Fruit fly (Drosophila melanogaster): ENCODE data around the gene CG16965.

Gene CG16965

dm6 chr2L:11940620-11941019 is 40.8 kb upstream of the CG16965 start:
- TF ChIP-seq h (GFP tag; optimal IDR thresholded peaks at IDR 0.05) (no peak), tai (GFP tag; optimal IDR thresholded peaks at IDR 0.05) (no peak), Rel (GFP tag; optimal IDR thresholded peaks at IDR 0.05) (no peak), Rel (tag; optimal IDR thresholded peaks at IDR 0.05) (no peak)

dm6 chr2L:11942265-11942664 is 39.1 kb upstream of the CG16965 start:
- no peak for TF ChIP-seq sage (GFP tag; optimal IDR thresholded peaks at IDR 0.05)
- TF ChIP-seq woc (GFP tag; optimal IDR thresholded peaks at IDR 0.05) = no peak
- no peak for TF ChIP-seq Vsx2 (GFP tag; optimal IDR thresholded peaks at IDR 0.05; ENCODE audit: partially characterized antibody)
- no peak for TF ChIP-seq jim (GFP tag; optimal IDR thresholded peaks at IDR 0.05)
- TF ChIP-seq GATAd (GFP tag; optimal IDR thresholded peaks at IDR 0.05) = no peak
- TF ChIP-seq ey (GFP tag; optimal IDR thresholded peaks at IDR 0.05) = no peak
- no peak for TF ChIP-seq psq (GFP tag; optimal IDR thresholded peaks at IDR 0.05)
- no peak for TF ChIP-seq pan (optimal IDR thresholded peaks at IDR 0.05)
- TF ChIP-seq Mio (GFP tag; optimal IDR thresholded peaks at IDR 0.05) = no peak
- TF ChIP-seq N (GFP tag; optimal IDR thresholded peaks at IDR 0.05) = no peak
- TF ChIP-seq Jra (GFP tag; optimal IDR thresholded peaks at IDR 0.05) = no peak
- no peak for TF ChIP-seq br (GFP tag; optimal IDR thresholded peaks at IDR 0.05)
- TF ChIP-seq HLH106 (tag; optimal IDR thresholded peaks at IDR 0.05) = no peak
- no peak for TF ChIP-seq Abd-B (GFP tag; optimal IDR thresholded peaks at IDR 0.05)
- TF ChIP-seq rgr (GFP tag; optimal IDR thresholded peaks at IDR 0.05) = no peak
- no peak for TF ChIP-seq lola (GFP tag; optimal IDR thresholded peaks at IDR 0.05)
- TF ChIP-seq Dif (GFP tag; optimal IDR thresholded peaks at IDR 0.05; ENCODE audit: partially characterized antibody) = no peak

dm6 chr2L:11942826-11943225 is 38.6 kb upstream of the CG16965 start:
- TF ChIP-seq fru (GFP tag; optimal IDR thresholded peaks at IDR 0.05) (no peak), sage (GFP tag; optimal IDR thresholded peaks at IDR 0.05) (no peak)

- no peak for TF ChIP-seq dmrt93B (GFP tag; optimal IDR thresholded peaks at IDR 0.05)
- no peak for TF ChIP-seq Hr83 (GFP tag; optimal IDR thresholded peaks at IDR 0.05; ENCODE audit: poor library complexity, severe bottlenecking)
- TF ChIP-seq Dif (GFP tag; optimal IDR thresholded peaks at IDR 0.05; ENCODE audit: partially characterized antibody) = no peak
- no peak for TF ChIP-seq HLH106 (tag; optimal IDR thresholded peaks at IDR 0.05)
- TF ChIP-seq Rel (GFP tag; optimal IDR thresholded peaks at IDR 0.05) = no peak
- no peak for TF ChIP-seq Rel (tag; optimal IDR thresholded peaks at IDR 0.05)
- TF ChIP-seq h (GFP tag; optimal IDR thresholded peaks at IDR 0.05) = no peak
- TF ChIP-seq OdsH (GFP tag; optimal IDR thresholded peaks at IDR 0.05) = no peak
- no peak for TF ChIP-seq psq (GFP tag; optimal IDR thresholded peaks at IDR 0.05)
- no peak for TF ChIP-seq CrebA (GFP tag; optimal IDR thresholded peaks at IDR 0.05; ENCODE audit: borderline replicate concordance)
- TF ChIP-seq CG9705 (GFP tag; optimal IDR thresholded peaks at IDR 0.05) = no peak
- no peak for TF ChIP-seq Myc (optimal IDR thresholded peaks at IDR 0.05)
- TF ChIP-seq dl (GFP tag; optimal IDR thresholded peaks at IDR 0.05; ENCODE audit: insufficient read depth in 1 of 2, partially characterized antibody in 2 of 2) = no peak
- TF ChIP-seq usp (GFP tag; optimal IDR thresholded peaks at IDR 0.05) = no peak
- TF ChIP-seq lola (GFP tag; optimal IDR thresholded peaks at IDR 0.05) = no peak
- TF ChIP-seq rgr (GFP tag; optimal IDR thresholded peaks at IDR 0.05) = no peak
- no peak for TF ChIP-seq sv (GFP tag; optimal IDR thresholded peaks at IDR 0.05)
- no peak for TF ChIP-seq Mio (GFP tag; optimal IDR thresholded peaks at IDR 0.05)
Observed at dm6 chr2L:11943829-11944228, 37.6 kb upstream of the CG16965 start, which contains the start of gene Crys. Gene Crys, plus strand, starts transcription at chr2L:11944129.

dm6 chr2L:11947641-11948040 is 33.8 kb upstream of the CG16965 start, which contains the start of gene CG16964:
Gene CG16964, plus strand, starts transcription at chr2L:11947941.
- TF ChIP-seq GATAd (GFP tag; optimal IDR thresholded peaks at IDR 0.05) (no peak), Hr83 (GFP tag; optimal IDR thresholded peaks at IDR 0.05; ENCODE audit: poor library complexity, severe bottlenecking) (no peak), h (GFP tag; optimal IDR thresholded peaks at IDR 0.05) (no peak), foxo (GFP tag; optimal IDR thresholded peaks at IDR 0.05) (no peak), Rel (GFP tag; optimal IDR thresholded peaks at IDR 0.05) (no peak), Rel (tag; optimal IDR thresholded peaks at IDR 0.05) (no peak), CG32264 (GFP tag; optimal IDR thresholded peaks at IDR 0.05) (no peak), HLH106 (tag; optimal IDR thresholded peaks at IDR 0.05) (no peak), CrebA (GFP tag; optimal IDR thresholded peaks at IDR 0.05; ENCODE audit: borderline replicate concordance) (no peak), ey (GFP tag; optimal IDR thresholded peaks at IDR 0.05) (no peak), Sp1 (GFP tag; optimal IDR thresholded peaks at IDR 0.05) (no peak), N (GFP tag; optimal IDR thresholded peaks at IDR 0.05) (no peak), usp (GFP tag; optimal IDR thresholded peaks at IDR 0.05) (no peak), rgr (GFP tag; optimal IDR thresholded peaks at IDR 0.05) (no peak), lola (GFP tag; optimal IDR thresholded peaks at IDR 0.05) (no peak), psq (GFP tag; optimal IDR thresholded peaks at IDR 0.05) (no peak), Hr78 (GFP tag; optimal IDR thresholded peaks at IDR 0.05) (no peak), OdsH (GFP tag; optimal IDR thresholded peaks at IDR 0.05) (no peak), sv (GFP tag; optimal IDR thresholded peaks at IDR 0.05) (no peak)
